Worm (Caenorhabditis elegans): ENCODE results near the gene C27A7.9.

Gene C27A7.9

ce11 chrV:12190943-12191569 lies 36.6 kb upstream of the C27A7.9 start, which contains the start of gene dpy-30:
dpy-30 (plus strand) TSS chrV:12191519.
- peak; percentile 67 for TF ChIP-seq attf-3 (GFP tag; conservative IDR thresholded peaks at IDR 0.05)
- TF ChIP-seq efl-1 (GFP tag; optimal IDR thresholded peaks at IDR 0.05): peak; percentile 12
- peak; percentile 60 for TF ChIP-seq F49E8.2 (tag; optimal IDR thresholded peaks at IDR 0.05; ENCODE audit: insufficient read depth)
- TF ChIP-seq cebp-2 (GFP tag; IDR thresholded peaks at IDR 0.05): no peak
- peak; percentile 10 for TF ChIP-seq ztf-18 (tag; optimal IDR thresholded peaks at IDR 0.05)
- TF ChIP-seq cebp-1 (GFP tag; IDR thresholded peaks at IDR 0.05): no peak
- peak; percentile 4 for TF ChIP-seq cebp-1 (tag; optimal IDR thresholded peaks at IDR 0.05)
- TF ChIP-seq pbrm-1 (GFP tag; IDR thresholded peaks at IDR 0.05): peak; percentile 44; the same call in 1 of the 2 replicates
- no peak for TF ChIP-seq snpc-4 (GFP tag; optimal IDR thresholded peaks at IDR 0.05)
- peak in 2 of 4 experiments; percentile 3 to 46 for TF ChIP-seq snpc-4 (tag; optimal IDR thresholded peaks at IDR 0.05)
- TF ChIP-seq lin-54 (GFP tag; optimal IDR thresholded peaks at IDR 0.05): peak; percentile 53
- TF ChIP-seq hmg-1.2 (GFP tag; IDR thresholded peaks at IDR 0.05): peak; percentile 86
- no peak for TF ChIP-seq Y95B8A.8 (GFP tag; IDR thresholded peaks at IDR 0.05)
- peak; percentile 3 for TF ChIP-seq tbp1 (GFP tag; optimal IDR thresholded peaks at IDR 0.05)
- TF ChIP-seq repo-1 (tag; optimal IDR thresholded peaks at IDR 0.05): no peak
- TF ChIP-seq D2030.7 (GFP tag; IDR thresholded peaks at IDR 0.05): peak; percentile 31; the same call in 1 of the 2 replicates
- peak; percentile 62 for TF ChIP-seq lsl-1 (GFP tag; optimal IDR thresholded peaks at IDR 0.05)
- 0 out of 2 replicates have a peak, but pooled peaks have one; percentile 18 for TF ChIP-seq mcd-1 (GFP tag; IDR thresholded peaks at IDR 0.05)
- TF ChIP-seq sea-2 (GFP tag; IDR thresholded peaks at IDR 0.05): no peak
- peak; percentile 57 for TF ChIP-seq snpc-3.4 (tag; optimal IDR thresholded peaks at IDR 0.05)
- TF ChIP-seq madf-6 (GFP tag; IDR thresholded peaks at IDR 0.05): peak; percentile 38; the same call in 1 of the 2 replicates

ce11 chrV:12188830-12189229 lies 34.4 kb upstream of the C27A7.9 start:
- TF ChIP-seq snpc-1.1 (tag; optimal IDR thresholded peaks at IDR 0.05; ENCODE audit: insufficient read depth) (no peak), Y56A3A.18 (GFP tag; IDR thresholded peaks at IDR 0.05) (no peak), nfya-2 (GFP tag; IDR thresholded peaks at IDR 0.05) (no peak), egl-18 (GFP tag; IDR thresholded peaks at IDR 0.05) (no peak), athp-1 (tag; optimal IDR thresholded peaks at IDR 0.05) (no peak), hmg-1.2 (GFP tag; IDR thresholded peaks at IDR 0.05) (no peak), unc-62 (GFP tag; optimal IDR thresholded peaks at IDR 0.05) (no peak)

- no peak for TF ChIP-seq Y95B8A.8 (GFP tag; IDR thresholded peaks at IDR 0.05)
- TF ChIP-seq snpc-1.3 (tag; optimal IDR thresholded peaks at IDR 0.05; ENCODE audit: insufficient read depth): no peak
- no peak for TF ChIP-seq F55B11.4 (tag; optimal IDR thresholded peaks at IDR 0.05; ENCODE audit: borderline replicate concordance, insufficient read depth)
- no peak for TF ChIP-seq ceh-79 (tag; optimal IDR thresholded peaks at IDR 0.05)
- TF ChIP-seq atf-7 (tag; optimal IDR thresholded peaks at IDR 0.05): no peak
- TF ChIP-seq hmg-1.2 (GFP tag; IDR thresholded peaks at IDR 0.05): no peak
- no peak for TF ChIP-seq egl-44 (GFP tag; IDR thresholded peaks at IDR 0.05)
- no peak for TF ChIP-seq hrde-1 (tag; optimal IDR thresholded peaks at IDR 0.05; ENCODE audit: borderline replicate concordance)
- no peak for TF ChIP-seq bed-2 (GFP tag; IDR thresholded peaks at IDR 0.05)
- no peak for TF ChIP-seq egl-18 (GFP tag; IDR thresholded peaks at IDR 0.05)
- no peak for TF ChIP-seq Y53G8AR.9 (GFP tag; conservative IDR thresholded peaks at IDR 0.05)
Measured at ce11 chrV:12187344-12187743, 32.9 kb upstream of the C27A7.9 start, which contains the start of gene ZK863.8. ZK863.8 (minus strand) TSS chrV:12187516.
